Worm (Caenorhabditis elegans) whole organism, midembryonic: ENCODE data around the gene toe-1.

Experiments used
- T22C8.4 ChIP-seq: fragments of 200-800 bp; sonication (Bioruptor generic); IDR thresholded peaks from 2 replicates; pipeline ENCODE4 v1.3.6; 2022; ENCODE audit warnings: missing genetic modification characterization, missing compliant biosample characterization
- cog-1 ChIP-seq: sonication (generic microtip); optimal IDR thresholded peaks from 2 replicates; lab custom pipeline; 2016; ENCODE audit warnings: missing genetic modification characterization, missing compliant biosample characterization
- flt-1 ChIP-seq: fragments of 200-800 bp; sonication (Bioruptor generic); IDR thresholded peaks from 2 replicates; pipeline ENCODE4 v1.3.6; 2022; ENCODE audit warnings: missing genetic modification characterization, missing compliant biosample characterization
- klf-2 ChIP-seq: fragments of 200-800 bp; sonication (Bioruptor generic); conservative IDR thresholded peaks from 2 replicates; pipeline ENCODE4 v1.3.6; 2022; ENCODE audit warnings: missing genetic modification reagents, missing genetic modification characterization, missing compliant biosample characterization
- med-1 ChIP-seq: sonication (generic microtip); optimal IDR thresholded peaks from 2 replicates; lab custom pipeline; 2017; ENCODE audit warnings: missing genetic modification characterization, mild to moderate bottlenecking, missing compliant biosample characterization, antibody characterized with exemption, missing genetic modification reagents; ENCODE audit not compliant: insufficient read depth
- ref-1 ChIP-seq: fragments of 200-800 bp; sonication (Bioruptor generic); conservative IDR thresholded peaks from 2 replicates; pipeline ENCODE4 v1.3.6; 2022; ENCODE audit warnings: missing genetic modification reagents, missing genetic modification characterization, missing compliant biosample characterization
- tab-1 ChIP-seq: fragments of 200-800 bp; sonication (Bioruptor generic); IDR thresholded peaks from 2 replicates; pipeline ENCODE4 v1.3.6; 2022; ENCODE audit warnings: missing genetic modification characterization, missing compliant biosample characterization
- ztf-23 ChIP-seq: fragments of 200-800 bp; sonication (Bioruptor generic); IDR thresholded peaks from 2 replicates; pipeline ENCODE4 v1.3.6; 2022; ENCODE audit warnings: missing genetic modification reagents, missing genetic modification characterization, missing compliant biosample characterization
- ztf-29 ChIP-seq: fragments of 200-800 bp; sonication (Bioruptor generic); IDR thresholded peaks from 2 replicates; pipeline ENCODE4 v1.3.6; 2022; ENCODE audit warnings: missing genetic modification reagents, missing genetic modification characterization, missing compliant biosample characterization

The toe-1 gene

ce11 chrII:4409650-4410049, 15.3 kb upstream of the toe-1 start:
- no peak for TF ChIP-seq ref-1 (GFP tag; lab: Robert Waterston, UW)
- TF ChIP-seq tab-1 (GFP tag; lab: Robert Waterston, UW), result no peak
- TF ChIP-seq flt-1, result no peak
- TF ChIP-seq cog-1 (tag; lab: Kevin White, UChicago), result no peak
- no peak for TF ChIP-seq ztf-29 (GFP tag; lab: Robert Waterston, UW)
- TF ChIP-seq klf-2, result no peak
- no peak for TF ChIP-seq T22C8.4 (GFP tag; lab: Robert Waterston, UW)
- TF ChIP-seq med-1 (GFP tag; lab: Kevin White, UChicago), result no peak
- TF ChIP-seq ztf-23 (GFP tag; lab: Robert Waterston, UW), result no peak

- TF ChIP-seq T22C8.4 (GFP tag; lab: Robert Waterston, UW) (no peak), med-1 (GFP tag; lab: Kevin White, UChicago) (no peak), ref-1 (GFP tag; lab: Robert Waterston, UW) (no peak), flt-1 (no peak), ztf-23 (GFP tag; lab: Robert Waterston, UW) (no peak), cog-1 (tag; lab: Kevin White, UChicago) (no peak), tab-1 (GFP tag; lab: Robert Waterston, UW) (no peak), ztf-29 (GFP tag; lab: Robert Waterston, UW) (no peak), klf-2 (no peak)
Observed at ce11 chrII:4417333-4417732, 7.6 kb upstream of the toe-1 start, which contains the start of gene sod-5. sod-5 (plus strand) TSS chrII:4417633.

- no peak for TF ChIP-seq med-1 (GFP tag; lab: Kevin White, UChicago)
- TF ChIP-seq ref-1 (GFP tag; lab: Robert Waterston, UW), result no peak
- no peak for TF ChIP-seq ztf-23 (GFP tag; lab: Robert Waterston, UW)
- TF ChIP-seq cog-1 (tag; lab: Kevin White, UChicago), result no peak
- TF ChIP-seq klf-2, result no peak
- no peak for TF ChIP-seq tab-1 (GFP tag; lab: Robert Waterston, UW)
- no peak for TF ChIP-seq ztf-29 (GFP tag; lab: Robert Waterston, UW)
- TF ChIP-seq flt-1, result no peak
- no peak for TF ChIP-seq T22C8.4 (GFP tag; lab: Robert Waterston, UW)
Observed at ce11 chrII:4419956-4420355, 5.0 kb upstream of the toe-1 start, which contains the start of gene bpnt-1. bpnt-1 (plus strand) TSS chrII:4420256.

- TF ChIP-seq med-1 (GFP tag; lab: Kevin White, UChicago) (no peak), ztf-23 (GFP tag; lab: Robert Waterston, UW) (no peak), tab-1 (GFP tag; lab: Robert Waterston, UW) (no peak), ref-1 (GFP tag; lab: Robert Waterston, UW) (no peak), ztf-29 (GFP tag; lab: Robert Waterston, UW) (no peak), cog-1 (tag; lab: Kevin White, UChicago) (no peak)
Observed at ce11 chrII:4428121-4428520, 3.2 kb downstream of the toe-1 start.

DNA sequence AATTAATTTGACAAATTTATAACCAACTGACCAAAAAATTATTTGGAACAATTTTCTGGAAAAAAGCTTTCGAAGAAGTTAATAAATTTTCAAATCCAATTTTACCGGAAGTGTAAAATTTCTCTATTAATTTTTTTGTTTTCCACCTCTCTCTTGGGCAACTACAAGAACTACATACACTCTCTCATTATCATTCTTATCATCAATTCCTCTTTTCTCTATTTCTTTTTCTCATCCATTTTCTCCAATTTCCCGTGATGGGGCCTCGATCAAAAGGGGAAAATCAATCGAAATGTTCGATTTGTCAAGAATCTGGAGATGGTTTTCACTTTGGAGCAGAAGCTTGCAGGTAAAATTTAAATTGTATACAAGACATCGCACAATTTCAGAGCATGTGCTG, 8.2 kb downstream of the toe-1 start, which contains the start of gene nhr-109:
TSS of gene nhr-109 (plus strand) at position 222 of the 400 bp plus-strand sequence.
- TF ChIP-seq klf-2 (no peak), med-1 (GFP tag; lab: Kevin White, UChicago) (no peak), T22C8.4 (GFP tag; lab: Robert Waterston, UW) (no peak), ztf-29 (GFP tag; lab: Robert Waterston, UW) (no peak), flt-1 (no peak), ref-1 (GFP tag; lab: Robert Waterston, UW) (no peak), cog-1 (tag; lab: Kevin White, UChicago) (no peak), tab-1 (GFP tag; lab: Robert Waterston, UW) (no peak), ztf-23 (GFP tag; lab: Robert Waterston, UW) (no peak)

- TF ChIP-seq ref-1 (GFP tag; lab: Robert Waterston, UW) (no peak), cog-1 (tag; lab: Kevin White, UChicago) (no peak), ztf-23 (GFP tag; lab: Robert Waterston, UW) (no peak), ztf-29 (GFP tag; lab: Robert Waterston, UW) (no peak), tab-1 (GFP tag; lab: Robert Waterston, UW) (no peak), med-1 (GFP tag; lab: Kevin White, UChicago) (no peak), flt-1 (no peak), klf-2 (no peak)
Observed at ce11 chrII:4434278-4434677, 9.3 kb downstream of the toe-1 start.

DNA sequence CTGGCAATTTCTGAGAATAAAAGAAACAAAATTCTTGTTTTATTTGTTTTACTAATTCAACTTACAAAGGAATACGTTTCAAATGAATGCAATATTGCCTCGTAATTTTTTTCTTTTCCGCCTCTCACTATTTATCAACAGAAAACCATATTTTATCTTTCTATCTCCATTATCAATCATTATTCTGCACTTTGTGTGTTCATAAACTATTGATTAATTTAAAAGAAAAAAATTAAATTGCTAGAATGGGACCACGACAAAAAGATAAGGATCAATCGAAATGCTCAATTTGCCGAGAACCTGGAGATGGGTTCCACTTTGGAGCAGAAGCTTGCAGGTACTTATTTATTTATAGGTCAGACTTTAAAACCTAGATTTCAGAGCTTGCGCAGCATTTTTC, 10.2 kb downstream of the toe-1 start, which contains the start of gene nhr-273:
TSS of gene nhr-273 (plus strand) at position 167 of the 400 bp plus-strand sequence.
- TF ChIP-seq cog-1 (tag; lab: Kevin White, UChicago) (no peak), ztf-29 (GFP tag; lab: Robert Waterston, UW) (no peak), T22C8.4 (GFP tag; lab: Robert Waterston, UW) (no peak), ref-1 (GFP tag; lab: Robert Waterston, UW) (no peak), med-1 (GFP tag; lab: Kevin White, UChicago) (no peak), klf-2 (no peak), flt-1 (no peak), tab-1 (GFP tag; lab: Robert Waterston, UW) (no peak), ztf-23 (GFP tag; lab: Robert Waterston, UW) (no peak)

DNA sequence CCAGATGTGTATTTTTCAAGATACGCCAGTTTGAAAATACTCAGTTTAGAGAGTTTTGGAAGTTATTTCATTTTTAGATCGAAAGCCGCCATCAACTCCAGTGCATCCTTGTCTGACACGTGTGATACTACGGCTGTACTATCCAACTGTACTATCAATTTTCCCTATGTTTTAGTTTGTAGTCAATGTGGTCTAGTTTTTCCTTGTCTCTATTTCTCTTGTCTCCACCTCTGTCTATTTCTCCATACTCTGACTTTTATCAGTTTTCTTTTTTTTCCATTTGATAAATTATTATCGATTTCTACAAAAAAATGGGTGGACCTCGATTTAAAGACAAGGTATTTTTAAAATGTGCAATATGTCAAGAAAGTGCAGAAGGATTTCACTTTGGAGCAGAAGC, 13.6 kb downstream of the toe-1 start, which contains the start of gene nhr-16:
TSS of gene nhr-16 (plus strand) at position 205 of the 400 bp plus-strand sequence.
- no peak for TF ChIP-seq tab-1 (GFP tag; lab: Robert Waterston, UW)
- no peak for TF ChIP-seq ztf-29 (GFP tag; lab: Robert Waterston, UW)
- TF ChIP-seq ref-1 (GFP tag; lab: Robert Waterston, UW), result no peak
- no peak for TF ChIP-seq cog-1 (tag; lab: Kevin White, UChicago)
- no peak for TF ChIP-seq T22C8.4 (GFP tag; lab: Robert Waterston, UW)
- TF ChIP-seq flt-1, result no peak
- no peak for TF ChIP-seq klf-2
- TF ChIP-seq ztf-23 (GFP tag; lab: Robert Waterston, UW), result no peak

ce11 chrII:4441278-4441677, 16.3 kb downstream of the toe-1 start:
- no peak for TF ChIP-seq tab-1 (GFP tag; lab: Robert Waterston, UW)
- no peak for TF ChIP-seq ref-1 (GFP tag; lab: Robert Waterston, UW)
- TF ChIP-seq ztf-23 (GFP tag; lab: Robert Waterston, UW), result no peak
- TF ChIP-seq cog-1 (tag; lab: Kevin White, UChicago), result no peak
- TF ChIP-seq T22C8.4 (GFP tag; lab: Robert Waterston, UW), result no peak
- TF ChIP-seq klf-2, result no peak
- TF ChIP-seq med-1 (GFP tag; lab: Kevin White, UChicago), result no peak
- TF ChIP-seq ztf-29 (GFP tag; lab: Robert Waterston, UW), result no peak
- no peak for TF ChIP-seq flt-1
